Worm (Caenorhabditis elegans) whole organism, late embryonic: Measurements from ENCODE around the gene F15D4.6.

Experiments used
- C08G9.2 ChIP-seq: sonication (generic microtip); optimal IDR thresholded peaks from 2 replicates; lab custom pipeline; 2016; ENCODE audit warnings: mild to moderate bottlenecking, missing genetic modification characterization, moderate library complexity, missing compliant biosample characterization
- C38D4.7 ChIP-seq: fragments of 200-800 bp; sonication (Bioruptor generic); optimal IDR thresholded peaks from 2 replicates; lab custom pipeline; 2018; ENCODE audit warnings: mild to moderate bottlenecking, missing genetic modification characterization, moderate library complexity, missing compliant biosample characterization
- K09A11.1 ChIP-seq: sonication (generic microtip); optimal IDR thresholded peaks from 2 replicates; lab custom pipeline; 2017; ENCODE audit warnings: antibody characterized with exemption, mild to moderate bottlenecking, missing genetic modification characterization, missing compliant biosample characterization; ENCODE audit not compliant: insufficient read depth
- T23F11.4 ChIP-seq: fragments of 200-800 bp; sonication (Bioruptor generic); optimal IDR thresholded peaks from 2 replicates; lab custom pipeline; 2018; ENCODE audit warnings: mild to moderate bottlenecking, missing genetic modification characterization, missing compliant biosample characterization
- Y22D7AL.16 ChIP-seq: sonication (generic microtip); optimal IDR thresholded peaks from 2 replicates; lab custom pipeline; 2016; ENCODE audit warnings: missing genetic modification characterization, missing compliant biosample characterization
- ahr-1 ChIP-seq: sonication (generic microtip); optimal IDR thresholded peaks from 2 replicates; lab custom pipeline; 2016; ENCODE audit warnings: missing genetic modification characterization, missing compliant biosample characterization
- ceh-14 ChIP-seq: sonication (generic microtip); optimal IDR thresholded peaks from 2 replicates; lab custom pipeline; 2016; ENCODE audit warnings: missing genotype, missing genetic modification characterization, missing compliant biosample characterization
- ceh-19 ChIP-seq: fragments of 200-800 bp; sonication (Bioruptor generic); optimal IDR thresholded peaks from 2 replicates; lab custom pipeline; 2018; ENCODE audit warnings: mild to moderate bottlenecking, missing genetic modification characterization, missing compliant biosample characterization
- ceh-22 ChIP-seq: sonication (generic microtip); optimal IDR thresholded peaks from 2 replicates; lab custom pipeline; 2017; ENCODE audit warnings: missing biosample characterization, missing genetic modification characterization
- ceh-34 ChIP-seq: sonication (generic microtip); optimal IDR thresholded peaks from 2 replicates; lab custom pipeline; 2016; ENCODE audit warnings: mild to moderate bottlenecking, missing genetic modification characterization, missing compliant biosample characterization
- ceh-45 ChIP-seq: fragments of 200-800 bp; sonication (Bioruptor generic); IDR thresholded peaks from 2 replicates; pipeline ENCODE4 v1.3.6; 2022; ENCODE audit warnings: missing genetic modification reagents, missing genetic modification characterization, missing compliant biosample characterization
- ceh-48 ChIP-seq: sonication (generic microtip); optimal IDR thresholded peaks from 2 replicates; lab custom pipeline; 2016; ENCODE audit warnings: missing genetic modification characterization, inconsistent platforms, missing compliant biosample characterization
- ceh-6 ChIP-seq: fragments of 200-800 bp; sonication (Bioruptor generic); optimal IDR thresholded peaks from 2 replicates; lab custom pipeline; 2018; ENCODE audit warnings: mild to moderate bottlenecking, missing genetic modification characterization, missing compliant biosample characterization
- ceh-9 ChIP-seq: sonication (generic microtip); optimal IDR thresholded peaks from 2 replicates; lab custom pipeline; 2016; ENCODE audit warnings: mild to moderate bottlenecking, missing genetic modification characterization, inconsistent platforms, missing compliant biosample characterization
- che-1 ChIP-seq: sonication (generic microtip); optimal IDR thresholded peaks from 2 replicates; lab custom pipeline; 2016; ENCODE audit warnings: mild to moderate bottlenecking, missing genetic modification characterization, missing compliant biosample characterization
- dmd-4 ChIP-seq: sonication (generic microtip); optimal IDR thresholded peaks from 2 replicates; lab custom pipeline; 2016; ENCODE audit warnings: borderline replicate concordance, missing genetic modification characterization, missing compliant biosample characterization
- ets-4 ChIP-seq: sonication (generic microtip); optimal IDR thresholded peaks from 2 replicates; lab custom pipeline; 2016; ENCODE audit warnings: missing genetic modification characterization, missing compliant biosample characterization
- fax-1 ChIP-seq: sonication (generic microtip); optimal IDR thresholded peaks from 2 replicates; lab custom pipeline; 2016; ENCODE audit warnings: missing genotype, missing genetic modification characterization, missing compliant biosample characterization
- fkh-10 ChIP-seq: fragments of 150-350 bp; optimal IDR thresholded peaks from 2 replicates; lab custom pipeline; 2014; ENCODE audit warnings: missing biosample characterization, missing genetic modification reagents, missing genetic modification characterization
- fkh-6 ChIP-seq: sonication (generic microtip); optimal IDR thresholded peaks from 2 replicates; lab custom pipeline; 2016; ENCODE audit warnings: missing genetic modification characterization, missing compliant biosample characterization
- gmeb-2 ChIP-seq: sonication (generic microtip); optimal IDR thresholded peaks from 2 replicates; lab custom pipeline; 2016; ENCODE audit warnings: missing genetic modification characterization, inconsistent platforms, missing compliant biosample characterization
- hlh-13 ChIP-seq: fragments of 200-800 bp; sonication (Bioruptor generic); optimal IDR thresholded peaks from 2 replicates; lab custom pipeline; 2018; ENCODE audit warnings: mild to moderate bottlenecking, missing genetic modification characterization, missing compliant biosample characterization
- hlh-8 ChIP-seq: sonication (generic microtip); optimal IDR thresholded peaks from 2 replicates; lab custom pipeline; 2016; ENCODE audit warnings: missing genotype, missing genetic modification characterization, missing compliant biosample characterization
- lim-6 ChIP-seq: sonication (generic microtip); optimal IDR thresholded peaks from 2 replicates; lab custom pipeline; 2016; ENCODE audit warnings: missing genetic modification characterization, missing compliant biosample characterization
- lin-11 ChIP-seq: fragments of 200-800 bp; sonication (Bioruptor generic); optimal IDR thresholded peaks from 2 replicates; lab custom pipeline; 2018; ENCODE audit warnings: mild to moderate bottlenecking, missing genetic modification characterization, missing compliant biosample characterization
- madf-2 ChIP-seq: sonication (generic microtip); optimal IDR thresholded peaks from 2 replicates; lab custom pipeline; 2017; ENCODE audit warnings: missing genetic modification characterization, missing compliant biosample characterization
- npax-4 ChIP-seq: sonication (generic microtip); optimal IDR thresholded peaks from 2 replicates; lab custom pipeline; 2016; ENCODE audit warnings: missing genetic modification characterization, missing compliant biosample characterization
- pat-9 ChIP-seq: fragments of 200-800 bp; sonication (Bioruptor generic); optimal IDR thresholded peaks from 2 replicates; lab custom pipeline; 2018; ENCODE audit warnings: mild to moderate bottlenecking, missing genetic modification characterization, moderate library complexity, missing compliant biosample characterization
- pax-1 ChIP-seq: fragments of 150-350 bp; optimal IDR thresholded peaks from 2 replicates; lab custom pipeline; 2014; ENCODE audit warnings: missing biosample characterization, missing genetic modification characterization
- pha-2 ChIP-seq: sonication (generic microtip); optimal IDR thresholded peaks from 2 replicates; lab custom pipeline; 2017; ENCODE audit warnings: mild to moderate bottlenecking, missing genetic modification characterization, missing compliant biosample characterization
- pha-4 ChIP-seq: fragments of 150-350 bp; optimal IDR thresholded peaks from 2 replicates; lab custom pipeline; 2018; ENCODE audit warnings: missing biosample characterization, missing genetic modification reagents, missing genetic modification characterization
- sox-2 ChIP-seq: fragments of 200-800 bp; sonication (Bioruptor generic); IDR thresholded peaks from 2 replicates; pipeline ENCODE4 v1.3.6; 2022; ENCODE audit warnings: missing genetic modification reagents, missing genetic modification characterization, missing compliant biosample characterization
- syd-9 ChIP-seq: sonication (generic microtip); optimal IDR thresholded peaks from 2 replicates; lab custom pipeline; 2016; ENCODE audit warnings: mild to moderate bottlenecking, missing genetic modification characterization, moderate library complexity, missing compliant biosample characterization
- unc-3 ChIP-seq, 2 experiments: fragments of 200-800 bp in 1 of 2; sonication (Bioruptor generic) in 1 of 2; sonication (generic microtip) in 1 of 2; conservative IDR thresholded peaks in 1 of 2; optimal IDR thresholded peaks in 1 of 2; 2 replicates each; pipeline versions ENCODE4 v1.3.6 to Lab custom; 2016 to 2022; ENCODE audit warnings: missing compliant biosample characterization in 2 of 2, missing genetic modification characterization in 2 of 2, missing genetic modification reagents in 1 of 2
- unc-42 ChIP-seq: sonication (generic microtip); optimal IDR thresholded peaks from 2 replicates; lab custom pipeline; 2016; ENCODE audit warnings: missing genotype, missing genetic modification characterization, missing compliant biosample characterization
- unc-55 ChIP-seq: sonication (generic microtip); optimal IDR thresholded peaks from 2 replicates; lab custom pipeline; 2017; ENCODE audit warnings: missing biosample characterization, missing genetic modification reagents, missing genetic modification characterization
- unc-86 ChIP-seq: sonication (generic microtip); optimal IDR thresholded peaks from 2 replicates; lab custom pipeline; 2016; ENCODE audit warnings: missing genetic modification characterization, missing compliant biosample characterization
- ztf-16 ChIP-seq: sonication (generic microtip); optimal IDR thresholded peaks from 2 replicates; lab custom pipeline; 2017; ENCODE audit warnings: missing genetic modification characterization, missing compliant biosample characterization

The F15D4.6 gene

ce11 chrII:13199674-13200215 lies 49.2 kb upstream of the F15D4.6 start, which contains the start of gene btf-1 (continued):
- TF ChIP-seq Y22D7AL.16 (tag; lab: Kevin White, UChicago) (no peak), T23F11.4 (peak; percentile 3), ceh-9 (no peak), unc-55 (no peak), ceh-34 (tag; lab: Kevin White, UChicago) (peak; percentile 42), syd-9 (no peak), pha-4 (tag; lab: Kevin White, UChicago) (no peak), pha-2 (peak; percentile 25), ets-4 (tag; lab: Kevin White, UChicago) (peak; percentile 68), unc-3 (GFP tag; conservative IDR thresholded peaks at IDR 0.05; lab: Robert Waterston, UW) (no peak), unc-3 (tag; optimal IDR thresholded peaks at IDR 0.05; lab: Kevin White, UChicago) (peak; percentile 73), lin-11 (tag; lab: Kevin White, UChicago) (no peak), C08G9.2 (tag; lab: Kevin White, UChicago) (peak; percentile 82), dmd-4 (no peak), ceh-6 (no peak), fkh-10 (GFP tag; lab: Kevin White, UChicago) (no peak), pax-1 (tag; lab: Kevin White, UChicago) (no peak), ceh-48 (tag; lab: Kevin White, UChicago) (no peak), ceh-19 (GFP tag; lab: Kevin White, UChicago) (peak; percentile 23), ceh-45 (GFP tag; lab: Robert Waterston, UW) (no peak), K09A11.1 (tag; lab: Kevin White, UChicago) (no peak), sox-2 (GFP tag; lab: Robert Waterston, UW) (no peak), npax-4 (tag; lab: Kevin White, UChicago) (peak; percentile 38), C38D4.7 (GFP tag; lab: Kevin White, UChicago) (no peak), pat-9 (peak; percentile 7), ahr-1 (tag; lab: Kevin White, UChicago) (peak; percentile 80), ceh-22 (tag; lab: Kevin White, UChicago) (no peak)

ce11 chrII:13215792-13216191 lies 33.2 kb upstream of the F15D4.6 start, which contains the start of gene F15D4.2:
Gene F15D4.2, plus strand, starts transcription at chrII:13216092.
- TF ChIP-seq unc-42 (no peak), syd-9 (no peak), unc-86 (tag; lab: Kevin White, UChicago) (no peak), npax-4 (tag; lab: Kevin White, UChicago) (no peak)
- TF ChIP-seq, all 69 proteins: peak for 0

ce11 chrII:13219373-13219772 lies 29.6 kb upstream of the F15D4.6 start:
- no peak for TF ChIP-seq Y22D7AL.16 (tag; lab: Kevin White, UChicago)
- no peak for TF ChIP-seq npax-4 (tag; lab: Kevin White, UChicago)
- no peak for TF ChIP-seq che-1
- TF ChIP-seq lim-6 (tag; lab: Kevin White, UChicago) = no peak
- TF ChIP-seq gmeb-2 (tag; lab: Kevin White, UChicago) = no peak
- TF ChIP-seq fkh-6 = no peak
- TF ChIP-seq K09A11.1 (tag; lab: Kevin White, UChicago) = no peak
- no peak for TF ChIP-seq ceh-14 (tag; lab: Kevin White, UChicago)
- no peak for TF ChIP-seq madf-2 (tag; lab: Kevin White, UChicago)
- TF ChIP-seq pax-1 (tag; lab: Kevin White, UChicago) = no peak
- TF ChIP-seq fax-1 (tag; lab: Kevin White, UChicago) = no peak
- TF ChIP-seq ceh-9 = no peak
- no peak for TF ChIP-seq unc-42
- no peak for TF ChIP-seq hlh-13
- no peak for TF ChIP-seq hlh-8 (tag; lab: Kevin White, UChicago)
- no peak for TF ChIP-seq ztf-16 (tag; lab: Kevin White, UChicago)
- no peak for TF ChIP-seq syd-9
